Fruit fly (Drosophila melanogaster) whole organism, embryonic: ENCODE data around the gene CG44362.

Experiments used
- Atf3 ChIP-seq: fragments of 200-800 bp; sonication (Bioruptor generic); optimal IDR thresholded peaks from 3 replicates; lab custom pipeline; 2016; ENCODE audit warnings: missing biosample characterization, missing genetic modification characterization
- CG10267 ChIP-seq: fragments of 200-800 bp; sonication (Bioruptor generic); optimal IDR thresholded peaks from 2 replicates; lab custom pipeline; 2018; ENCODE audit warnings: missing biosample characterization, mild to moderate bottlenecking, missing genetic modification characterization, moderate library complexity
- CG12391 ChIP-seq: fragments of 200-800 bp; sonication (Bioruptor generic); optimal IDR thresholded peaks from 3 replicates; lab custom pipeline; 2018; ENCODE audit warnings: missing biosample characterization, mild to moderate bottlenecking, missing genetic modification characterization, moderate library complexity
- CG13424 ChIP-seq: fragments of 200-800 bp; sonication (Bioruptor generic); optimal IDR thresholded peaks from 2 replicates; lab custom pipeline; 2019; ENCODE audit warnings: missing biosample characterization, mild to moderate bottlenecking, missing genetic modification characterization, moderate library complexity
- CG13624 ChIP-seq: fragments of 200-800 bp; sonication (Bioruptor generic); optimal IDR thresholded peaks from 2 replicates; lab custom pipeline; 2016; ENCODE audit warnings: missing biosample characterization, missing genetic modification characterization
- CG15073 ChIP-seq: fragments of 200-800 bp; sonication (Bioruptor generic); optimal IDR thresholded peaks from 2 replicates; lab custom pipeline; 2016; ENCODE audit warnings: missing biosample characterization, missing genetic modification characterization
- CG15479 ChIP-seq: fragments of 200-800 bp; sonication (Bioruptor generic); optimal IDR thresholded peaks from 3 replicates; lab custom pipeline; 2019; ENCODE audit warnings: missing biosample characterization, mild to moderate bottlenecking, missing genetic modification characterization, moderate library complexity
- CG15601 ChIP-seq: fragments of 200-800 bp; sonication (Bioruptor generic); optimal IDR thresholded peaks from 3 replicates; lab custom pipeline; 2019; ENCODE audit warnings: missing biosample characterization, mild to moderate bottlenecking, missing genetic modification characterization, moderate library complexity
- CG17829 ChIP-seq: fragments of 200-800 bp; optimal IDR thresholded peaks from 2 replicates; lab custom pipeline; 2019; ENCODE audit warnings: missing biosample characterization, mild to moderate bottlenecking, missing genetic modification characterization, moderate library complexity
- CG1792 ChIP-seq: fragments of 200-800 bp; sonication (Bioruptor generic); optimal IDR thresholded peaks from 2 replicates; lab custom pipeline; 2016; ENCODE audit warnings: missing biosample characterization, missing genetic modification characterization
- CG2199 ChIP-seq: fragments of 200-800 bp; sonication (Bioruptor generic); IDR thresholded peaks from 3 replicates; pipeline ENCODE4 v1.3.6; 2022; ENCODE audit warnings: missing biosample characterization, missing genetic modification characterization
- CG30403 ChIP-seq: fragments of 200-800 bp; sonication (Bioruptor generic); optimal IDR thresholded peaks from 3 replicates; lab custom pipeline; 2016; ENCODE audit warnings: missing biosample characterization, missing genetic modification characterization
- CG31388 ChIP-seq: fragments of 200-800 bp; sonication (Bioruptor generic); optimal IDR thresholded peaks from 2 replicates; lab custom pipeline; 2016; ENCODE audit warnings: missing biosample characterization, missing genetic modification characterization
- CG32767 ChIP-seq: fragments of 200-800 bp; sonication (Bioruptor generic); IDR thresholded peaks from 2 replicates; pipeline ENCODE4 v1.3.6; 2022; ENCODE audit warnings: missing biosample characterization, missing genetic modification characterization
- CG32772 ChIP-seq: fragments of 200-800 bp; sonication (Bioruptor generic); IDR thresholded peaks from 2 replicates; pipeline ENCODE4 v1.3.6; 2022; ENCODE audit warnings: missing biosample characterization, missing genetic modification characterization
- CG34422 ChIP-seq: fragments of 200-800 bp; sonication (Bioruptor generic); IDR thresholded peaks from 3 replicates; pipeline ENCODE4 v1.3.6; 2022; ENCODE audit warnings: missing biosample characterization, missing genetic modification characterization
- CG4282 ChIP-seq: fragments of 200-800 bp; sonication (Bioruptor generic); optimal IDR thresholded peaks from 2 replicates; lab custom pipeline; 2016; ENCODE audit warnings: missing biosample characterization, missing genetic modification characterization
- CG7271 ChIP-seq: fragments of 200-800 bp; sonication (Bioruptor generic); optimal IDR thresholded peaks from 2 replicates; lab custom pipeline; 2018; ENCODE audit warnings: missing biosample characterization, mild to moderate bottlenecking, missing genetic modification characterization, moderate library complexity
- CHES-1-like ChIP-seq: fragments of 200-800 bp; sonication (Bioruptor generic); optimal IDR thresholded peaks from 2 replicates; lab custom pipeline; 2016; ENCODE audit warnings: missing biosample characterization, missing genetic modification characterization
- CrebB ChIP-seq: fragments of 200-800 bp; sonication (Bioruptor generic); optimal IDR thresholded peaks from 3 replicates; lab custom pipeline; 2018; ENCODE audit warnings: missing biosample characterization, mild to moderate bottlenecking, missing genetic modification characterization
- Dfd ChIP-seq, 2 experiments: fragments of >200 bp; optimal IDR thresholded peaks; 2 replicates each; lab custom pipeline; 2017; ENCODE audit warnings: missing biosample characterization in 2 of 2, missing genetic modification characterization in 2 of 2
- Doc3 ChIP-seq: fragments of 200-800 bp; sonication (Bioruptor generic); IDR thresholded peaks from 3 replicates; pipeline ENCODE4 v1.3.6; 2022; ENCODE audit warnings: missing biosample characterization, missing genetic modification characterization; ENCODE audit not compliant: partially characterized antibody
- Dref ChIP-seq: fragments of 200-800 bp; sonication (Bioruptor generic); IDR thresholded peaks from 2 replicates; pipeline ENCODE4 v1.3.6; 2022; ENCODE audit warnings: missing biosample characterization, missing genetic modification characterization
- Fer3 ChIP-seq: fragments of 200-800 bp; sonication (Bioruptor generic); optimal IDR thresholded peaks from 2 replicates; lab custom pipeline; 2018; ENCODE audit warnings: missing biosample characterization, mild to moderate bottlenecking, missing genetic modification characterization, moderate library complexity
- H2.0 ChIP-seq: fragments of 200-800 bp; sonication (Bioruptor generic); IDR thresholded peaks from 2 replicates; pipeline ENCODE4 v1.3.6; 2022; ENCODE audit warnings: missing biosample characterization, missing genetic modification characterization
- Hsf ChIP-seq: fragments of 200-800 bp; sonication (Bioruptor generic); optimal IDR thresholded peaks from 3 replicates; lab custom pipeline; 2016; ENCODE audit warnings: missing biosample characterization, missing genetic modification characterization
- Mad ChIP-seq: fragments of 200-800 bp; sonication (Bioruptor generic); optimal IDR thresholded peaks from 2 replicates; lab custom pipeline; 2016; ENCODE audit warnings: missing biosample characterization, missing genetic modification characterization
- NC2α ChIP-seq: fragments of 200-800 bp; sonication (Bioruptor generic); optimal IDR thresholded peaks from 2 replicates; lab custom pipeline; 2016; ENCODE audit warnings: missing biosample characterization, missing genetic modification characterization
- Opbp ChIP-seq: fragments of 200-800 bp; sonication (Bioruptor generic); IDR thresholded peaks from 3 replicates; pipeline ENCODE4 v1.3.6; 2022; ENCODE audit warnings: missing biosample characterization, missing genetic modification characterization; ENCODE audit not compliant: partially characterized antibody
- Sry-β ChIP-seq: fragments of 200-800 bp; sonication (Bioruptor generic); optimal IDR thresholded peaks from 2 replicates; lab custom pipeline; 2018; ENCODE audit warnings: missing biosample characterization, mild to moderate bottlenecking, missing genetic modification characterization, moderate library complexity
- Xrp1 ChIP-seq: fragments of 200-800 bp; sonication (Bioruptor generic); IDR thresholded peaks from 2 replicates; pipeline ENCODE4 v1.3.6; 2022; ENCODE audit warnings: missing biosample characterization, missing genetic modification characterization
- YL-1 ChIP-seq: fragments of 200-800 bp; sonication (Bioruptor generic); optimal IDR thresholded peaks from 3 replicates; lab custom pipeline; 2017; ENCODE audit warnings: missing biosample characterization, mild to moderate bottlenecking, missing genetic modification characterization
- btn ChIP-seq: fragments of 200-800 bp; sonication (Bioruptor generic); optimal IDR thresholded peaks from 2 replicates; lab custom pipeline; 2016; ENCODE audit warnings: missing biosample characterization, missing genetic modification characterization
- chinmo ChIP-seq: fragments of 200-800 bp; sonication (Bioruptor generic); IDR thresholded peaks from 4 replicates; pipeline ENCODE4 v1.3.6; 2022; ENCODE audit warnings: missing biosample characterization, missing genetic modification characterization; ENCODE audit not compliant: partially characterized antibody
- cwo ChIP-seq: fragments of 200-800 bp; sonication (Bioruptor generic); optimal IDR thresholded peaks from 3 replicates; lab custom pipeline; 2017; ENCODE audit warnings: missing biosample characterization, missing genetic modification characterization, mild to moderate bottlenecking, moderate library complexity, missing genetic modification reagents
- dmrt99B ChIP-seq: fragments of 200-800 bp; sonication (Bioruptor generic); optimal IDR thresholded peaks from 2 replicates; lab custom pipeline; 2018; ENCODE audit warnings: missing biosample characterization, mild to moderate bottlenecking, missing genetic modification characterization, moderate library complexity
- emc ChIP-seq: fragments of 200-800 bp; sonication (Bioruptor generic); optimal IDR thresholded peaks from 2 replicates; lab custom pipeline; 2016; ENCODE audit warnings: missing biosample characterization, missing genetic modification characterization
- ems ChIP-seq: fragments of 200-800 bp; sonication (Bioruptor generic); optimal IDR thresholded peaks from 3 replicates; lab custom pipeline; 2016; ENCODE audit warnings: missing biosample characterization, missing genetic modification characterization
- fd96Cb ChIP-seq: fragments of 200-800 bp; sonication (Bioruptor generic); optimal IDR thresholded peaks from 2 replicates; lab custom pipeline; 2018; ENCODE audit warnings: missing biosample characterization, mild to moderate bottlenecking, missing genetic modification characterization, moderate library complexity
- hb ChIP-seq: fragments of 200-800 bp; sonication (Bioruptor generic); IDR thresholded peaks from 3 replicates; pipeline ENCODE4 v1.3.6; 2022; ENCODE audit warnings: missing biosample characterization, missing genetic modification characterization; ENCODE audit not compliant: partially characterized antibody
- hbn ChIP-seq: fragments of 200-800 bp; sonication (Bioruptor generic); IDR thresholded peaks from 2 replicates; pipeline ENCODE4 v1.3.6; 2022; ENCODE audit warnings: missing biosample characterization, missing genetic modification characterization; ENCODE audit not compliant: partially characterized antibody
- onecut ChIP-seq: fragments of 200-800 bp; sonication (Bioruptor generic); IDR thresholded peaks from 2 replicates; pipeline ENCODE4 v1.3.6; 2022; ENCODE audit warnings: missing biosample characterization, missing genetic modification characterization
- pan ChIP-seq, 4 experiments: fragments of >200 bp in 3 of 4; fragments of 200-800 bp in 1 of 4; sonication (Bioruptor generic) in 1 of 4; optimal IDR thresholded peaks in 3 of 4; IDR thresholded peaks in 1 of 4; 2 replicates each; pipeline versions ENCODE4 v1.3.6 to Lab custom; 2017 to 2022; ENCODE audit warnings: missing biosample characterization in 2 of 4, missing genetic modification characterization in 2 of 4, mixed read lengths in 1 of 4
- pum ChIP-seq: fragments of 200-800 bp; sonication (Bioruptor generic); optimal IDR thresholded peaks from 2 replicates; lab custom pipeline; 2016; ENCODE audit warnings: missing biosample characterization, missing genetic modification characterization
- pzg ChIP-seq: fragments of 200-800 bp; sonication (Bioruptor generic); optimal IDR thresholded peaks from 3 replicates; lab custom pipeline; 2018; ENCODE audit warnings: missing biosample characterization, mild to moderate bottlenecking, missing genetic modification characterization, moderate library complexity
- so ChIP-seq: fragments of 200-800 bp; sonication (Bioruptor generic); IDR thresholded peaks from 3 replicates; pipeline ENCODE4 v1.3.6; 2022; ENCODE audit warnings: missing biosample characterization, missing genetic modification characterization
- sob ChIP-seq: fragments of 200-800 bp; sonication (Bioruptor generic); IDR thresholded peaks from 2 replicates; pipeline ENCODE4 v1.3.6; 2022; ENCODE audit warnings: missing biosample characterization, missing genetic modification characterization
- sqz ChIP-seq: fragments of 200-800 bp; sonication (Bioruptor generic); optimal IDR thresholded peaks from 3 replicates; lab custom pipeline; 2018; ENCODE audit warnings: missing biosample characterization, mild to moderate bottlenecking, missing genetic modification characterization
- sug ChIP-seq: fragments of 200-800 bp; optimal IDR thresholded peaks from 2 replicates; lab custom pipeline; 2019; ENCODE audit warnings: missing biosample characterization, mild to moderate bottlenecking, missing genetic modification characterization, moderate library complexity

Gene CG44362

dm6 chr3L:11349908-11350405 is 47.4 kb upstream of the CG44362 start (continued):
- 0 out of 3 replicates have a peak, but pooled peaks have one; percentile 45 for TF ChIP-seq CG2199 (GFP tag; lab: Robert Waterston, UW)
- TF ChIP-seq CG7271: no peak
- TF ChIP-seq CHES-1-like: peak; percentile 61
- TF ChIP-seq Opbp: no peak
- peak; percentile 44 for TF ChIP-seq emc
- TF ChIP-seq Hsf (GFP tag; lab: Kevin White, UChicago): peak; percentile 87
- no peak for TF ChIP-seq hbn (GFP tag; lab: Robert Waterston, UW)
- peak; percentile 91 for TF ChIP-seq CG13424 (tag; lab: Kevin White, UChicago)
- TF ChIP-seq btn (GFP tag; lab: Kevin White, UChicago): no peak
- TF ChIP-seq CG15073: peak; percentile 49
- peak; percentile 68 for TF ChIP-seq ems (GFP tag; lab: Kevin White, UChicago)
- peak; percentile 90 for TF ChIP-seq Xrp1 (GFP tag; lab: Robert Waterston, UW)
- TF ChIP-seq YL-1: no peak
- TF ChIP-seq Mad (GFP tag; lab: Kevin White, UChicago): peak; percentile 75
- peak; percentile 37 for TF ChIP-seq CG1792
- TF ChIP-seq CrebB (tag; lab: Kevin White, UChicago): peak; percentile 31
- TF ChIP-seq CG31388 (GFP tag; lab: Kevin White, UChicago): peak; percentile 49
- TF ChIP-seq CG13624: peak; percentile 58
- peak; percentile 86 for TF ChIP-seq cwo (GFP tag; lab: Kevin White, UChicago)
- no peak for TF ChIP-seq Dfd (GFP tag; optimal IDR thresholded peaks at IDR 0.05; lab: Kevin White, UChicago)
- TF ChIP-seq pzg: peak; percentile 1
- peak; percentile 94 for TF ChIP-seq fd96Cb (tag; lab: Kevin White, UChicago)
- TF ChIP-seq onecut: 0 out of 2 replicates have a peak, but pooled peaks have one; percentile 45
- no peak for TF ChIP-seq pan (optimal IDR thresholded peaks at IDR 0.05; lab: Kevin White, UChicago)
- TF ChIP-seq pan (GFP tag; optimal IDR thresholded peaks at IDR 0.05 in 1 of 2, IDR thresholded peaks at IDR 0.05 in 1 of 2): peak in 1 of 2 experiments; percentile 95
- peak; percentile 89 for TF ChIP-seq so (GFP tag; lab: Robert Waterston, UW)
- TF ChIP-seq Atf3 (GFP tag; lab: Kevin White, UChicago): peak; percentile 32
- peak; percentile 83 for TF ChIP-seq CG10267 (tag; lab: Kevin White, UChicago)
- peak; percentile 77 for TF ChIP-seq pum
- TF ChIP-seq CG15479 (GFP tag; lab: Kevin White, UChicago): no peak
- peak; percentile 93 for TF ChIP-seq sob (GFP tag; lab: Robert Waterston, UW)
- TF ChIP-seq CG17829 (tag; lab: Kevin White, UChicago): peak; percentile 95
- no peak for TF ChIP-seq CG4282 (GFP tag; lab: Kevin White, UChicago)
- TF ChIP-seq Doc3 (GFP tag; lab: Robert Waterston, UW): no peak
- peak; percentile 94 for TF ChIP-seq CG30403 (GFP tag; lab: Kevin White, UChicago)
- TF ChIP-seq CG34422 (GFP tag; lab: Robert Waterston, UW): peak; percentile 93
- peak; percentile 90 for TF ChIP-seq CG32767 (GFP tag; lab: Robert Waterston, UW)
- no peak for TF ChIP-seq sug (tag; lab: Kevin White, UChicago)
- peak; percentile 92 for TF ChIP-seq CG12391 (tag; lab: Kevin White, UChicago)
- no peak for TF ChIP-seq Sry-β (GFP tag; lab: Kevin White, UChicago)
- TF ChIP-seq sqz (GFP tag; lab: Kevin White, UChicago): peak; percentile 70
- peak; percentile 97 for TF ChIP-seq dmrt99B
- TF ChIP-seq H2.0 (GFP tag; lab: Robert Waterston, UW): peak; percentile 90
- peak; percentile 93 for TF ChIP-seq CG32772 (GFP tag; lab: Robert Waterston, UW)
- TF ChIP-seq chinmo: peak; percentile 92; the same call in 2 of the 4 replicates
- peak; percentile 82 for TF ChIP-seq CG15601 (tag; lab: Kevin White, UChicago)
- TF ChIP-seq hb (GFP tag; lab: Robert Waterston, UW): no peak
- TF ChIP-seq NC2α: peak; percentile 54
- TF ChIP-seq Dref (GFP tag; lab: Robert Waterston, UW): no peak
- peak; percentile 94 for TF ChIP-seq Fer3 (tag; lab: Kevin White, UChicago)
